Fruit fly (Drosophila melanogaster): ENCODE measurements around the gene CG17154.

Gene CG17154

dm6 chr3L:12090898-12091685 lies 2.7 kb downstream of the CG17154 start:
- no peak for TF ChIP-seq CG7101 (tag; optimal IDR thresholded peaks at IDR 0.05)
- TF ChIP-seq CG1620 (GFP tag; optimal IDR thresholded peaks at IDR 0.05): no peak
- TF ChIP-seq pad (GFP tag; optimal IDR thresholded peaks at IDR 0.05): peak; percentile 21
- peak; percentile 81 for TF ChIP-seq tj (GFP tag; optimal IDR thresholded peaks at IDR 0.05)
- TF ChIP-seq CG7045 (GFP tag; optimal IDR thresholded peaks at IDR 0.05): no peak
- TF ChIP-seq CG11617 (GFP tag; optimal IDR thresholded peaks at IDR 0.05): no peak
- TF ChIP-seq bab1 (GFP tag; optimal IDR thresholded peaks at IDR 0.05): peak; percentile 66

DNA sequence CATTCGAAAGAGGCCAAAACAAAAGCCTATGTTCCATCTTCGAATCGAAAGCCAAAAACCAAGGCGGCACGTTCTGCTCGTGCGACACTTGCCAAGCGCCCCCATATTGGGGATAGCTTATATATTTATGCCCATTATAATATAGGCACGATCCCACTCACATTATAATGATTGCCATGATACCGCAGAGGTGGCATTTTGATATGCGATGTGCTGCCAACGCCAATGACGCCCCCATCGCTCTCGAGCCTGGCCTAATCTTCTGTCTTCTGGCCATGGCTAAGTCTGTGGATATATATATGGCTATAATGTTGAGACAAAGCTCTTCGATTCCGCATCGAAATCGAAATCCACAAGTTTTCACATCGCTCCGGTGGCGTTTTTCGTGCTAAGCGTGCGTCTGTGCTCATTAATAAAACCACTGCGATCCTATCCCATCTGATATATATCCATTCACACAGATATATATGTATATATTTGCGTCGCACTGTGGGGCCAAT lies 4.5 kb downstream of the CG17154 start:
- TF ChIP-seq CG7101 (tag; optimal IDR thresholded peaks at IDR 0.05) (no peak), tj (GFP tag; optimal IDR thresholded peaks at IDR 0.05) (peak; percentile 19), CG5204 (GFP tag; optimal IDR thresholded peaks at IDR 0.05) (no peak)

DNA sequence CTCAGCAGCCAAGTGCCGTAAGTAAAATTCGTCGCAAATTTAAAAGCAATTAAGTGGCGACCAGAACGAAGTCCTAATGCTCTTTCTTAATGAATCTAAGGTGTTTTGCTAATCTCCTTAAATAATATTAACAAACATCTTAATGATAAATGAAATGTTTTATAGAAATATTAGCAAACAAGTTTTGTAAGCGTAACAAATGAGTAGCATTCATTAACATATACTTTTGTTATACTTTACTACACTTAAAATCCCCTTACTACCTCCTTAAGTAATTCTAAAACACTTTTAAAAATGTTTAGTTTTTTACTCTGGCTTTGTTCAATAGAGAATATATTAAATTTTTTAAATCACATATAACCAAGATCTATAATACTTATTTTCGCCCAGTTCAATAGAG lies 7.5 kb downstream of the CG17154 start:
- TF ChIP-seq Crg-1 (GFP tag; optimal IDR thresholded peaks at IDR 0.05) (no peak), CG12768 (GFP tag; optimal IDR thresholded peaks at IDR 0.05) (no peak), CG33017 (tag; optimal IDR thresholded peaks at IDR 0.05) (no peak), CG7045 (GFP tag; optimal IDR thresholded peaks at IDR 0.05) (no peak), pad (GFP tag; optimal IDR thresholded peaks at IDR 0.05) (no peak), ovo (GFP tag; optimal IDR thresholded peaks at IDR 0.05) (no peak)

DNA sequence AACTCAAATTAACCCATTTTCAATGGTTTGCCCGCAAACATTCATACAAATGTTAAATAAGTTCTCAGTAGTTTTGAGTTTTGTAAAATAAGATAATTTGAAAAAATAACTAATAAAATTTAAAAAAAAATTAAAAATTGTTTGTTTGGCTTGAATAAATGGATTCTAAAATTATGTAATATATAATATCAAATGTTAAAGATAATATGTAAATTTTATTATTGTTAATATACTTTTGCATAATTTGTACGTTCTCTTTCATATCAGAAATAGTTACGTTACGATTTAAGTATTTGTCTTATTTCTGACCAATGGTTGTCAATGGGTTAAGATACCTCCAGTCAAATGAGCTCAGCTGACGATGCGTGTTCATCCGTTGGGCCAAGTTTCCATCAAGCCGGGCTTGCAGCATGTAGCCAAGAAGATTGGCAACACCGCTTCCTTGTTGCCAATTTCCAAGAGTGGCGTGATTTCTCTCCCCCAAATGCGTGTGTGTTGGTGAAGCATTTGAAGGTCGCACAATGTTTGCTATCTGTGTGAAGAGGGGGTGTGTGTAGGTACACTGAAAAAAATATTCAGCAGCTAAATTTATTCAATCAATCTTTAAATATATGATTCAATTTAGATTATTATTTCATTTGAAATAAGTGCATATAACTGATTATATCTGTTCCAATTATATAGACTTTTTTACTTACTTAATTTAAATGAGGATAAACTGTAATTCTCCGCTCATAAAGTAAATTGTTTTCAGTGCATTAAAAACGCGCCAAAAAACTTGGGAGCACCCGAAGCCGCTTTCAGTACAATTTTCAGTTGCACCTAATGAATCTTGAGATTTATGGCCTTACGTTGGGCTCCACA lies 8.6 kb downstream of the CG17154 start:
- no peak for TF ChIP-seq Hr96 (GFP tag; optimal IDR thresholded peaks at IDR 0.05)
- TF ChIP-seq ovo (GFP tag; optimal IDR thresholded peaks at IDR 0.05): no peak
- no peak for TF ChIP-seq Crg-1 (GFP tag; optimal IDR thresholded peaks at IDR 0.05)
- no peak for TF ChIP-seq pad (GFP tag; optimal IDR thresholded peaks at IDR 0.05)
- TF ChIP-seq tj (GFP tag; optimal IDR thresholded peaks at IDR 0.05): no peak
- TF ChIP-seq Clk (GFP tag; optimal IDR thresholded peaks at IDR 0.05): no peak
- no peak for TF ChIP-seq cic (GFP tag; optimal IDR thresholded peaks at IDR 0.05)
- TF ChIP-seq CG14711 (tag; optimal IDR thresholded peaks at IDR 0.05): no peak

dm6 chr3L:12099329-12100031 lies 11.1 kb downstream of the CG17154 start:
- TF ChIP-seq CG7045 (GFP tag; optimal IDR thresholded peaks at IDR 0.05) (no peak), CG14711 (tag; optimal IDR thresholded peaks at IDR 0.05) (no peak), Mnt (GFP tag; optimal IDR thresholded peaks at IDR 0.05) (no peak), bab1 (GFP tag; optimal IDR thresholded peaks at IDR 0.05) (no peak), CG12768 (GFP tag; optimal IDR thresholded peaks at IDR 0.05) (no peak), toe (GFP tag; optimal IDR thresholded peaks at IDR 0.05) (no peak), Hr96 (GFP tag; optimal IDR thresholded peaks at IDR 0.05) (no peak), CG5204 (GFP tag; optimal IDR thresholded peaks at IDR 0.05) (no peak), pad (GFP tag; optimal IDR thresholded peaks at IDR 0.05) (no peak), cic (GFP tag; optimal IDR thresholded peaks at IDR 0.05) (no peak), CG1620 (GFP tag; optimal IDR thresholded peaks at IDR 0.05) (no peak), kay (GFP tag; ENCODE audit: borderline replicate concordance) (no peak), CG7101 (tag; optimal IDR thresholded peaks at IDR 0.05) (no peak), Clk (GFP tag; optimal IDR thresholded peaks at IDR 0.05) (no peak), CG33017 (tag; optimal IDR thresholded peaks at IDR 0.05) (no peak), cnc (optimal IDR thresholded peaks at IDR 0.05) (no peak), ovo (GFP tag; optimal IDR thresholded peaks at IDR 0.05) (no peak), CG11617 (GFP tag; optimal IDR thresholded peaks at IDR 0.05) (no peak)

dm6 chr3L:12101924-12102383 lies 13.5 kb downstream of the CG17154 start:
- TF ChIP-seq CG14711 (tag; optimal IDR thresholded peaks at IDR 0.05): no peak
- no peak for TF ChIP-seq CG12768 (GFP tag; optimal IDR thresholded peaks at IDR 0.05)
- no peak for TF ChIP-seq CG5204 (GFP tag; optimal IDR thresholded peaks at IDR 0.05)
- no peak for TF ChIP-seq CG7045 (GFP tag; optimal IDR thresholded peaks at IDR 0.05)
- no peak for TF ChIP-seq bab1 (GFP tag; optimal IDR thresholded peaks at IDR 0.05)
- no peak for TF ChIP-seq Clk (GFP tag; optimal IDR thresholded peaks at IDR 0.05)
- TF ChIP-seq tj (GFP tag; optimal IDR thresholded peaks at IDR 0.05): no peak
- TF ChIP-seq CG1620 (GFP tag; optimal IDR thresholded peaks at IDR 0.05): no peak
- TF ChIP-seq cnc (optimal IDR thresholded peaks at IDR 0.05): no peak
- no peak for TF ChIP-seq ovo (GFP tag; optimal IDR thresholded peaks at IDR 0.05)
- TF ChIP-seq Mnt (GFP tag; optimal IDR thresholded peaks at IDR 0.05): no peak
- no peak for TF ChIP-seq toe (GFP tag; optimal IDR thresholded peaks at IDR 0.05)
- TF ChIP-seq Hr96 (GFP tag; optimal IDR thresholded peaks at IDR 0.05): no peak
